Worm (Caenorhabditis elegans): ENCODE data around the gene F40G12.7.

DNA sequence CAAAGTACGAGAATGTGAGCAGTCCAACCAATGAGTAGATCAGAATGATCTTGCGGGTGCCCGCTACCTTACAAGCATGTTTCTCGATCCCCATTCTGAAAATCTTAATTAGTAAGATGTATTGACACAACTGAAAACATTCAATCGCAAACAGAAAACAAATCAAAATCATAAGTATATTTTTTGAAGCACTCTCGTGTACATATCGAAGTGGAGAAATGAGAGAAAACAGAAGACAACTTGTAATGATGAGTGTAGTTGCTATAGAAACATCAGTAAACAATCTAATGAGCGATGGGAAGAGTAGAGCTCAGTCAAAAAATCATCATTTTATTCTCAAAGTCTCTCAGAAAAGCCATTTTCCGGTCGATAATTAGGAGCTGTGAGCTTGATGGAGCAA is 38.3 kb downstream of the F40G12.7 start, which contains the start of gene F14D7.8:
- TF ChIP-seq hlh-8 (tag; optimal IDR thresholded peaks at IDR 0.05) (no peak), tbx-2 (tag; optimal IDR thresholded peaks at IDR 0.05) (no peak), ama-1 (optimal IDR thresholded peaks at IDR 0.05) (no peak), nfya-1 (tag; optimal IDR thresholded peaks at IDR 0.05) (no peak), ceh-34 (tag; optimal IDR thresholded peaks at IDR 0.05) (no peak), C38D4.7 (GFP tag; optimal IDR thresholded peaks at IDR 0.05) (no peak)
